Worm (Caenorhabditis elegans) whole organism, late embryonic: ENCODE data around the gene srbc-42.
"Not testable (repeated sequence)": the region's sequence is repeated elsewhere in the genome, so short reads cannot be mapped to it uniquely, and the experiment has no call there.

Experiments
- C08G9.2 ChIP-seq: sonication (generic microtip); optimal IDR thresholded peaks from 2 replicates; lab custom pipeline; 2016; ENCODE audit warnings: mild to moderate bottlenecking, missing genetic modification characterization, moderate library complexity, missing compliant biosample characterization
- C38D4.7 ChIP-seq: fragments of 200-800 bp; sonication (Bioruptor generic); optimal IDR thresholded peaks from 2 replicates; lab custom pipeline; 2018; ENCODE audit warnings: mild to moderate bottlenecking, missing genetic modification characterization, moderate library complexity, missing compliant biosample characterization
- K02D7.2 ChIP-seq: sonication (generic microtip); optimal IDR thresholded peaks from 2 replicates; lab custom pipeline; 2017; ENCODE audit warnings: mild to moderate bottlenecking, missing genetic modification characterization, missing compliant biosample characterization
- K09A11.1 ChIP-seq: sonication (generic microtip); optimal IDR thresholded peaks from 2 replicates; lab custom pipeline; 2017; ENCODE audit warnings: antibody characterized with exemption, mild to moderate bottlenecking, missing genetic modification characterization, missing compliant biosample characterization; ENCODE audit not compliant: insufficient read depth
- ahr-1 ChIP-seq: sonication (generic microtip); optimal IDR thresholded peaks from 2 replicates; lab custom pipeline; 2016; ENCODE audit warnings: missing genetic modification characterization, missing compliant biosample characterization
- ama-1 ChIP-seq: fragments of 150-350 bp; optimal IDR thresholded peaks from 2 replicates; lab custom pipeline; 2014
- ceh-19 ChIP-seq: fragments of 200-800 bp; sonication (Bioruptor generic); optimal IDR thresholded peaks from 2 replicates; lab custom pipeline; 2018; ENCODE audit warnings: mild to moderate bottlenecking, missing genetic modification characterization, missing compliant biosample characterization
- ceh-2 ChIP-seq: sonication (generic microtip); optimal IDR thresholded peaks from 2 replicates; lab custom pipeline; 2016; ENCODE audit warnings: missing genotype, missing genetic modification characterization, missing compliant biosample characterization
- ceh-22 ChIP-seq: sonication (generic microtip); optimal IDR thresholded peaks from 2 replicates; lab custom pipeline; 2017; ENCODE audit warnings: missing biosample characterization, missing genetic modification characterization
- ceh-24 ChIP-seq: sonication (generic microtip); optimal IDR thresholded peaks from 2 replicates; lab custom pipeline; 2016; ENCODE audit warnings: mild to moderate bottlenecking, missing genetic modification characterization, missing compliant biosample characterization
- ceh-31 ChIP-seq: sonication (generic microtip); optimal IDR thresholded peaks from 2 replicates; lab custom pipeline; 2016; ENCODE audit warnings: missing genetic modification characterization, missing compliant biosample characterization
- ceh-45 ChIP-seq: fragments of 200-800 bp; sonication (Bioruptor generic); IDR thresholded peaks from 2 replicates; pipeline ENCODE4 v1.3.6; 2022; ENCODE audit warnings: missing genetic modification reagents, missing genetic modification characterization, missing compliant biosample characterization
- ceh-48 ChIP-seq: sonication (generic microtip); optimal IDR thresholded peaks from 2 replicates; lab custom pipeline; 2016; ENCODE audit warnings: missing genetic modification characterization, inconsistent platforms, missing compliant biosample characterization
- che-1 ChIP-seq: sonication (generic microtip); optimal IDR thresholded peaks from 2 replicates; lab custom pipeline; 2016; ENCODE audit warnings: mild to moderate bottlenecking, missing genetic modification characterization, missing compliant biosample characterization
- dmd-4 ChIP-seq: sonication (generic microtip); optimal IDR thresholded peaks from 2 replicates; lab custom pipeline; 2016; ENCODE audit warnings: borderline replicate concordance, missing genetic modification characterization, missing compliant biosample characterization
- dve-1 ChIP-seq: sonication (generic microtip); optimal IDR thresholded peaks from 2 replicates; lab custom pipeline; 2017; ENCODE audit warnings: antibody characterized with exemption, mild to moderate bottlenecking, missing genetic modification characterization, missing compliant biosample characterization
- ets-4 ChIP-seq: sonication (generic microtip); optimal IDR thresholded peaks from 2 replicates; lab custom pipeline; 2016; ENCODE audit warnings: missing genetic modification characterization, missing compliant biosample characterization
- eyg-1 ChIP-seq: sonication (generic microtip); optimal IDR thresholded peaks from 2 replicates; lab custom pipeline; 2016; ENCODE audit warnings: missing genotype, missing genetic modification characterization, missing compliant biosample characterization
- fkh-10 ChIP-seq: fragments of 150-350 bp; optimal IDR thresholded peaks from 2 replicates; lab custom pipeline; 2014; ENCODE audit warnings: missing biosample characterization, missing genetic modification reagents, missing genetic modification characterization
- gmeb-2 ChIP-seq: sonication (generic microtip); optimal IDR thresholded peaks from 2 replicates; lab custom pipeline; 2016; ENCODE audit warnings: missing genetic modification characterization, inconsistent platforms, missing compliant biosample characterization
- hlh-13 ChIP-seq: fragments of 200-800 bp; sonication (Bioruptor generic); optimal IDR thresholded peaks from 2 replicates; lab custom pipeline; 2018; ENCODE audit warnings: mild to moderate bottlenecking, missing genetic modification characterization, missing compliant biosample characterization
- hlh-30 ChIP-seq: sonication (generic microtip); optimal IDR thresholded peaks from 2 replicates; lab custom pipeline; 2017; ENCODE audit warnings: antibody characterized with exemption, missing genetic modification characterization, missing compliant biosample characterization; ENCODE audit not compliant: insufficient read depth
- lim-6 ChIP-seq: sonication (generic microtip); optimal IDR thresholded peaks from 2 replicates; lab custom pipeline; 2016; ENCODE audit warnings: missing genetic modification characterization, missing compliant biosample characterization
- nfya-1 ChIP-seq: sonication (generic microtip); optimal IDR thresholded peaks from 2 replicates; lab custom pipeline; 2017; ENCODE audit warnings: missing genetic modification characterization, mild to moderate bottlenecking, missing compliant biosample characterization, antibody characterized with exemption, moderate library complexity
- pag-3 ChIP-seq: sonication (generic microtip); optimal IDR thresholded peaks from 2 replicates; lab custom pipeline; 2016; ENCODE audit warnings: missing compliant biosample characterization, missing genetic modification characterization, borderline replicate concordance
- pat-9 ChIP-seq: fragments of 200-800 bp; sonication (Bioruptor generic); optimal IDR thresholded peaks from 2 replicates; lab custom pipeline; 2018; ENCODE audit warnings: mild to moderate bottlenecking, missing genetic modification characterization, moderate library complexity, missing compliant biosample characterization
- pqm-1 ChIP-seq: sonication (generic microtip); optimal IDR thresholded peaks from 2 replicates; lab custom pipeline; 2016; ENCODE audit warnings: missing genetic modification characterization, missing compliant biosample characterization
- pros-1 ChIP-seq: fragments of 150-350 bp; optimal IDR thresholded peaks from 2 replicates; lab custom pipeline; 2014; ENCODE audit warnings: missing biosample characterization, missing genetic modification reagents, missing genetic modification characterization
- ref-2 ChIP-seq: sonication (generic microtip); optimal IDR thresholded peaks from 2 replicates; lab custom pipeline; 2016; ENCODE audit warnings: missing genetic modification characterization, missing compliant biosample characterization
- rnt-1 ChIP-seq: sonication (generic microtip); optimal IDR thresholded peaks from 2 replicates; lab custom pipeline; 2016; ENCODE audit warnings: missing genetic modification characterization, missing compliant biosample characterization
- tbx-2 ChIP-seq: sonication (generic microtip); optimal IDR thresholded peaks from 2 replicates; lab custom pipeline; 2016; ENCODE audit warnings: missing genetic modification characterization, missing compliant biosample characterization
- ttx-3 ChIP-seq: sonication (generic microtip); optimal IDR thresholded peaks from 2 replicates; lab custom pipeline; 2016; ENCODE audit warnings: missing genetic modification reagents, missing genetic modification characterization, missing compliant biosample characterization
- unc-3 ChIP-seq, 2 experiments: fragments of 200-800 bp in 1 of 2; sonication (Bioruptor generic) in 1 of 2; sonication (generic microtip) in 1 of 2; conservative IDR thresholded peaks in 1 of 2; optimal IDR thresholded peaks in 1 of 2; 2 replicates each; pipeline versions ENCODE4 v1.3.6 to Lab custom; 2016 to 2022; ENCODE audit warnings: missing compliant biosample characterization in 2 of 2, missing genetic modification characterization in 2 of 2, missing genetic modification reagents in 1 of 2
- unc-55 ChIP-seq: sonication (generic microtip); optimal IDR thresholded peaks from 2 replicates; lab custom pipeline; 2017; ENCODE audit warnings: missing biosample characterization, missing genetic modification reagents, missing genetic modification characterization
- zip-5 ChIP-seq: sonication (generic microtip); optimal IDR thresholded peaks from 2 replicates; lab custom pipeline; 2016; ENCODE audit warnings: missing genetic modification characterization, missing compliant biosample characterization
- ztf-16 ChIP-seq: sonication (generic microtip); optimal IDR thresholded peaks from 2 replicates; lab custom pipeline; 2017; ENCODE audit warnings: missing genetic modification characterization, missing compliant biosample characterization

srbc-42 gene

DNA sequence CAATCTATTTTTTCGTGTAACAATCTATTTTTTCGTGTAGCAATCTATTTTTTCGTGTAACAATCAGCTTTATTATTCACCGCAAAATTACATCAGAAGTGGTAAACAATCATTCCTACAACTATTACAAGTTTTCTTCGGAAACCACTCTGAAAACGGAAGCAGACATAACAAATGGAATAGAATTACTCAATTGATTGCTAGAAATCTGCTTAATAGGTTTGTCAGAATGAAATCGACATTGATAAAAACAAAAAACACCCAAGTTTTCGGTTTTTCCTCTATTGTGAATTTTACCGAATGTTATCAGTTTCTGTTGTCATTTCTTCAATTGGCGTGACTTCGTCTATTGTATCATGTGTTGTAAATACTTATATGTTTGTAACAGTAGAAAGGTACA is 44.2 kb downstream of the srbc-42 start, which contains the start of gene srbc-20:
Gene srbc-20 (plus strand): TSS at position 301 of the 400 bp plus-strand sequence.
- TF ChIP-seq ceh-2 (tag; lab: Kevin White, UChicago) (no peak), hlh-30 (tag; lab: Kevin White, UChicago) (no peak), ttx-3 (tag; lab: Kevin White, UChicago) (no peak), K09A11.1 (tag; lab: Kevin White, UChicago) (no peak), unc-3 (GFP tag; conservative IDR thresholded peaks at IDR 0.05; lab: Robert Waterston, UW) (no peak), unc-3 (tag; optimal IDR thresholded peaks at IDR 0.05; lab: Kevin White, UChicago) (no peak), lim-6 (tag; lab: Kevin White, UChicago) (no peak), che-1 (no peak), ceh-24 (tag; lab: Kevin White, UChicago) (no peak)

DNA sequence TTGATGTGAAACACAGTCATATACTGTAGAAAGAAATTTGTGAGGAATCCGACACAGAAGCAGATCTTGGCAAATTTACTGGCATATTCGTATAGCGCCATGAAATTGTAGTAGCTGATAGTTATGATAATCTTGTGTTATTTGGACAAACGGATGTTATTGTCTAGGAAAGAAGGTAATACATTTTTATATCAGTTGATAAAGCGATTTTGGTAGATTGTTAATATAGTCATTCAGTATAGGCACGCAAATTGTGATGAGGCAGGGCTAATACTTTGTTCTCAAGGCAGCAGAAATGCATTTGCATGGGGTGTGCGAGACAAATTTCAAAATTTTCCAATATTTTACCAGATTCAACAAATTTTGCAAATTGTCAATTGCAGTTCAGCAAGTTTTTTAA is 45.0 kb downstream of the srbc-42 start, which contains the start of gene str-52:
Gene str-52 (minus strand): TSS at position 101 of the 400 bp plus-strand sequence.
- TF ChIP-seq ceh-22 (tag; lab: Kevin White, UChicago), result no peak
- TF ChIP-seq ceh-24 (tag; lab: Kevin White, UChicago), result no peak
- TF ChIP-seq unc-55, result no peak
- no peak for TF ChIP-seq dmd-4 (tag; lab: Kevin White, UChicago)
- TF ChIP-seq C08G9.2 (tag; lab: Kevin White, UChicago), result no peak
- no peak for TF ChIP-seq fkh-10 (GFP tag; lab: Kevin White, UChicago)
- TF ChIP-seq zip-5, result no peak
- no peak for TF ChIP-seq eyg-1 (tag; lab: Kevin White, UChicago)
- TF ChIP-seq rnt-1 (tag; lab: Kevin White, UChicago), result no peak
- TF ChIP-seq pat-9 (tag; lab: Kevin White, UChicago), result no peak
- no peak for TF ChIP-seq ama-1 (lab: Kevin White, UChicago)
- TF ChIP-seq ceh-48 (tag; lab: Kevin White, UChicago), result no peak
- no peak for TF ChIP-seq pag-3
- no peak for TF ChIP-seq ceh-19 (GFP tag; lab: Kevin White, UChicago)
- no peak for TF ChIP-seq ztf-16 (tag; lab: Kevin White, UChicago)

DNA sequence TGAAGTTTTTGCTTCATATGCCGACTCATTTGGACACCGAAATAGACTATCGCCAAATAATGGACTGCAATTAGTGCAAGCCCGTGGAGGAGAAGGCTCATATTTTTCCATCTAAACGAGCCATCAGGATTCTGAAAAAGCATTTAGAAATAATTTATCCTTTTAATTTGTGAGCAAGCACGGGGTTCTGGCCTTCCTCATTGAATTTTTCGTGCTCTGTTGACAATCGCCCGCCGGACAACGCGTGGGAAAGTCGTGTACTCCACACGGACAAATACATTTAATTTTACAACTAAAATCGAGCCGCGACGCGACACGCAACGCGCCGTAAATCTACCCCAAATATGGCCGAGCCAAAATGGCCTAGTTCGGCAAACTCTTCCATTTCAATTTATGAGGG is 46.6 kb downstream of the srbc-42 start, which contains the start of gene F22F7.12:
Gene F22F7.12 (minus strand): TSS at position 101 of the 400 bp plus-strand sequence.
- not testable (repeated sequence) for TF ChIP-seq nfya-1 (tag; lab: Kevin White, UChicago); hlh-13; ceh-22 (tag; lab: Kevin White, UChicago)

DNA sequence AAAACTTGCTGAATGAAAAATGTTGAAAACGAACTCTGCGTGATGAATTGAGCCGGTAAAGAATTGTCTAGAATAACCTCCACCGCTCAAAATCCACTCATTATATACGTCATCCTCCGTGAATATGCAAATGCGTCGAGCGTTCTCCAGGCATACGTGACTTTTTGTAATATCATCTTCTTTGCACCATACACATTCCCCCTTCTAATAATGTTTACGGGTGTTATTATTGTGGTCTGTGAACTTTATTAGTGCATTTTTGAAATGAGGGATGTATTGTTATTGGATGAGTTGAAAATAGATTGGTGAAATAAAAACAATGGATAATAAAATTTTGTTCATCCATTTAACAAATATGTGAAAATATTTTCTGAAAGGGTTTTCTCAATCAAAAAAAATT is 51.1 kb downstream of the srbc-42 start, which contains the start of gene F22F7.7:
Gene F22F7.7 (minus strand): TSS at position 125 of the 400 bp plus-strand sequence.
- no peak for TF ChIP-seq ets-4 (tag; lab: Kevin White, UChicago)
- TF ChIP-seq dve-1, result no peak
- TF ChIP-seq zip-5, result no peak
- TF ChIP-seq lim-6 (tag; lab: Kevin White, UChicago), result no peak
- no peak for TF ChIP-seq dmd-4 (tag; lab: Kevin White, UChicago)
- TF ChIP-seq gmeb-2, result no peak
- TF ChIP-seq ceh-19 (GFP tag; lab: Kevin White, UChicago), result no peak
- no peak for TF ChIP-seq ceh-45
- no peak for TF ChIP-seq ref-2 (tag; lab: Kevin White, UChicago)
- TF ChIP-seq pat-9 (tag; lab: Kevin White, UChicago), result no peak
- TF ChIP-seq ceh-31 (tag; lab: Kevin White, UChicago), result no peak
- no peak for TF ChIP-seq C38D4.7 (GFP tag; lab: Kevin White, UChicago)
- TF ChIP-seq pqm-1 (tag; lab: Kevin White, UChicago), result no peak
- TF ChIP-seq fkh-10 (GFP tag; lab: Kevin White, UChicago), result no peak
- no peak for TF ChIP-seq K02D7.2 (tag; lab: Kevin White, UChicago)
- TF ChIP-seq pros-1 (tag; lab: Kevin White, UChicago), result no peak
- no peak for TF ChIP-seq tbx-2 (tag; lab: Kevin White, UChicago)
- no peak for TF ChIP-seq ahr-1 (tag; lab: Kevin White, UChicago)
